Worm (Caenorhabditis elegans) whole organism, mixed stage, embryonic: ENCODE data around the gene snf-10.
A peak's percentile ranks its signal among the peaks of the same experiment; 100 is the strongest.

Source experiments
- M03D4.4 ChIP-seq: sonication (generic microtip); optimal IDR thresholded peaks from 2 replicates; lab custom pipeline; 2017; ENCODE audit warnings: mild to moderate bottlenecking, missing genetic modification characterization, missing compliant biosample characterization
- bed-3 ChIP-seq: fragments of 200-800 bp; sonication (Bioruptor generic); optimal IDR thresholded peaks from 3 replicates; lab custom pipeline; 2018; ENCODE audit warnings: mild to moderate bottlenecking, missing genetic modification characterization, moderate library complexity, missing compliant biosample characterization
- blmp-1 ChIP-seq: fragments of 150-350 bp; optimal IDR thresholded peaks from 2 replicates; lab custom pipeline; 2014; ENCODE audit warnings: missing biosample characterization, missing genetic modification characterization
- ceh-39 ChIP-seq: fragments of 150-350 bp; optimal IDR thresholded peaks from 2 replicates; lab custom pipeline; 2014; ENCODE audit warnings: missing biosample characterization, missing genetic modification characterization
- ceh-43 ChIP-seq: fragments of 200-800 bp; sonication (Bioruptor generic); optimal IDR thresholded peaks from 2 replicates; lab custom pipeline; 2018; ENCODE audit warnings: mild to moderate bottlenecking, missing genetic modification characterization, moderate library complexity, missing compliant biosample characterization
- ceh-83 ChIP-seq: fragments of 200-800 bp; sonication (Bioruptor generic); optimal IDR thresholded peaks from 2 replicates; lab custom pipeline; 2018; ENCODE audit warnings: mild to moderate bottlenecking, missing genetic modification characterization, missing compliant biosample characterization
- ces-1 ChIP-seq: fragments of 150-350 bp; optimal IDR thresholded peaks from 2 replicates; lab custom pipeline; 2014; ENCODE audit warnings: missing biosample characterization, missing genetic modification reagents, missing genetic modification characterization
- flh-1 ChIP-seq: fragments of 200-800 bp; sonication (Bioruptor generic); optimal IDR thresholded peaks from 2 replicates; lab custom pipeline; 2018; ENCODE audit warnings: mild to moderate bottlenecking, missing genetic modification characterization, moderate library complexity, missing compliant biosample characterization
- ham-2 ChIP-seq: fragments of 200-800 bp; sonication (Bioruptor generic); optimal IDR thresholded peaks from 2 replicates; lab custom pipeline; 2018; ENCODE audit warnings: mild to moderate bottlenecking, missing genetic modification characterization, missing compliant biosample characterization
- hlh-1 ChIP-seq: fragments of 150-350 bp; optimal IDR thresholded peaks from 2 replicates; lab custom pipeline; 2014; ENCODE audit warnings: missing biosample characterization, missing genetic modification reagents, missing genetic modification characterization
- lin-13 ChIP-seq: fragments of 150-350 bp; optimal IDR thresholded peaks from 2 replicates; lab custom pipeline; 2014; ENCODE audit warnings: missing biosample characterization, missing genetic modification characterization
- lin-32 ChIP-seq: fragments of 200-800 bp; sonication (Bioruptor generic); optimal IDR thresholded peaks from 2 replicates; lab custom pipeline; 2018; ENCODE audit warnings: mild to moderate bottlenecking, missing genetic modification characterization, missing compliant biosample characterization
- mab-5 ChIP-seq: fragments of 150-350 bp; optimal IDR thresholded peaks from 2 replicates; lab custom pipeline; 2014; ENCODE audit warnings: missing biosample characterization, missing genetic modification characterization
- mep-1 ChIP-seq: fragments of 150-350 bp; optimal IDR thresholded peaks from 2 replicates; lab custom pipeline; 2017; ENCODE audit warnings: missing biosample characterization, missing genetic modification reagents, missing genetic modification characterization, inconsistent platforms
- mls-2 ChIP-seq: sonication (generic microtip); optimal IDR thresholded peaks from 2 replicates; lab custom pipeline; 2016; ENCODE audit warnings: mild to moderate bottlenecking, missing genetic modification characterization, moderate library complexity, missing compliant biosample characterization
- nhr-12 ChIP-seq: fragments of 150-350 bp; optimal IDR thresholded peaks from 2 replicates; lab custom pipeline; 2014; ENCODE audit warnings: missing biosample characterization, missing genetic modification characterization
- nhr-2 ChIP-seq: fragments of 150-350 bp; optimal IDR thresholded peaks from 2 replicates; lab custom pipeline; 2014; ENCODE audit warnings: missing biosample characterization, missing genetic modification characterization
- nhr-237 ChIP-seq: fragments of 150-350 bp; optimal IDR thresholded peaks from 2 replicates; lab custom pipeline; 2014; ENCODE audit warnings: missing biosample characterization, missing genetic modification characterization
- nhr-76 ChIP-seq: sonication (generic microtip); optimal IDR thresholded peaks from 2 replicates; lab custom pipeline; 2017; ENCODE audit warnings: missing biosample characterization, missing genetic modification characterization
- pha-4 ChIP-seq: fragments of 150-350 bp; optimal IDR thresholded peaks from 2 replicates; lab custom pipeline; 2018; ENCODE audit warnings: missing biosample characterization, missing genetic modification reagents, missing genetic modification characterization
- sem-2 ChIP-seq: fragments of 200-800 bp; sonication (Bioruptor generic); optimal IDR thresholded peaks from 2 replicates; lab custom pipeline; 2018; ENCODE audit warnings: mild to moderate bottlenecking, missing genetic modification characterization, missing compliant biosample characterization
- snpc-4 ChIP-seq: fragments of 150-350 bp; optimal IDR thresholded peaks from 2 replicates; lab custom pipeline; 2014; ENCODE audit warnings: missing biosample characterization, missing genetic modification characterization
- tbx-8 ChIP-seq: fragments of 200-800 bp; sonication (Bioruptor generic); optimal IDR thresholded peaks from 2 replicates; lab custom pipeline; 2018; ENCODE audit warnings: mild to moderate bottlenecking, missing genetic modification characterization, moderate library complexity, missing compliant biosample characterization
- unc-62 ChIP-seq: fragments of 150-350 bp; optimal IDR thresholded peaks from 2 replicates; lab custom pipeline; 2014; ENCODE audit warnings: missing biosample characterization, missing genetic modification reagents, missing genetic modification characterization
- zip-8 ChIP-seq: fragments of 150-350 bp; optimal IDR thresholded peaks from 2 replicates; lab custom pipeline; 2014; ENCODE audit warnings: missing biosample characterization, missing genetic modification characterization
- ztf-11 ChIP-seq: fragments of 150-350 bp; optimal IDR thresholded peaks from 2 replicates; lab custom pipeline; 2014; ENCODE audit warnings: missing biosample characterization, missing genetic modification characterization

snf-10 gene

DNA sequence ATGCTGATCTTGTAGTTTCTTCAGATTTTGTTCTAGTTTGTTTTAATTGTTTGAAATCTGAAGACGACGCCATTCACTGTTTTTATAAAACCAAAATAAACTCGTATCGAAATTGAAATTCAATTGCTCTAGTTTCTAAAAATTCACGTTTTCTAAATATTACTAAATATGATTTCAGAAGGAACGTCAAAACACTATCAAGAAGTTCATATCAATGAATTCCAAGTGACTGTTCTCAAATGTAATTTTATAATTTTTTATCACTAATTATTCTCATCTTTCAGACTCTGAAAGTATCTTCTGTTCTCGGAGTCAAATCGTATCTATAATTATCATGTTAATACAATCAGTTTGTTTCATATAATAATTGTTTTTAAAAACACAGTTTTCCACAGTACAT, at the start of gene snf-10:
Gene snf-10 (minus strand): TSS at position 101 of the 400 bp plus-strand sequence.
- TF ChIP-seq ces-1 (GFP tag; lab: Kevin White, UChicago) = no peak
- no peak for TF ChIP-seq flh-1
- TF ChIP-seq nhr-12 = no peak
- TF ChIP-seq sem-2 (GFP tag; lab: Kevin White, UChicago) = no peak

DNA sequence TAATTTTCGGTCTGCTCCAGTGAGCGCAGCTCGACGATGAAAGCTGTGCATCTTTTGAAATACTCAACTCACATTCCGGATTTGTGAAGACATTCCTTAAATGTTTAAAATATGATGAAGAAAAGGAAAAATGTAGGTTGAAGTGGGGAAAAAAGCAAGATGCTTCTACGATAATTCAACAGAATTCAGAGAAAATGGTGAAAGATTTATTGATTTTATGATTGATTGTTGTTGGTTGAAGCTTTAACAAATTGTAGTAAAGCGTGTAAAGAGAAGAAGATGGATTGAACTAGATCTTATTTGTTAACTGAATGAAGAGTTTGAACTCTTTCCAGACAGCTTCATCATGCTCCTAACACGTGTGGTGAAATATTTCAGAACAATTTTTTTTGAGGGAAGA, 49.4 kb upstream of the snf-10 start, which contains the start of gene ncx-5:
Gene ncx-5 (minus strand): TSS at position 101 of the 400 bp plus-strand sequence.
- TF ChIP-seq sem-2 (GFP tag; lab: Kevin White, UChicago) (no peak), zip-8 (tag; lab: Kevin White, UChicago) (no peak), flh-1 (no peak), unc-62 (no peak), mab-5 (tag; lab: Kevin White, UChicago) (no peak)

DNA sequence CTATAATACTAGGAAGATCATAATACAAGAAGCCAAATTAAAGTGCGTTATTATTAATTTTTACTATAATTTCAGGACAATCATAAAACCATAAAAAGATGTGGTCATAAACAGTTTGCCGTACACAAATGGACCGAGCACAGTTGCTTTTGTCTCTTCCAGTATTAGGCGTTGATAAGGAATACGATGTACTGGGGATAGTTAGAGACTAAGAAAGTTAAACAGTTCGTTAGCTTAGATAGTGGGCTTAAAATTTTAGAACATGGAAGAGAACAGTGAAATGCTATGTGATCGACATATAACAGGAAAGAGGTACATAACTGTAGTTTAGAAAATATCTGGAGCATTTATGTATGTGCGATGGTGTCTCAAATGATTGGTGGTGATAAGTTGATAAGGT, 44.8 kb upstream of the snf-10 start:
- no peak for TF ChIP-seq nhr-76 (tag; lab: Kevin White, UChicago)
- TF ChIP-seq flh-1 = no peak
- TF ChIP-seq tbx-8 (GFP tag; lab: Kevin White, UChicago) = no peak
- no peak for TF ChIP-seq ztf-11
- TF ChIP-seq bed-3 (GFP tag; lab: Kevin White, UChicago) = no peak

DNA sequence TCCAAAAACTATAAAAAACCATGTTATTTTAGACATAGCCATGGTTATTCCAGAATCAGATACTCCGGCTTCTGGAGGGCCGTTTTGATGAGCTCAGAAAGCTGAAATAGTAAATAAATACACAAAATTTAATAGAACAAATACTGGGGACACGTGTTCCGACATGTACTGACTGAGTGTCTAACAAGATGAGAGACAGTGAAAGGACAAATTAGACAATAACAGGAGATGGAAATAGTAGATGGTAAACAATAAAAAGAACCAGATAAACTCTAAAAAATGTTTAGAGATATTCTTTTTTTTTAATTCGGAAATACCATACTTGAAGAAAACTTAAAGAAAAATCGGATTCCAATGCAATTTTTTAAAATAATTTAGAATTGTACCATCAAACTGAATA, 44.0 kb upstream of the snf-10 start, which contains the start of gene Y32F6B.1:
Gene Y32F6B.1 (minus strand): TSS at position 101 of the 400 bp plus-strand sequence.
- TF ChIP-seq lin-32 (GFP tag; lab: Kevin White, UChicago) = no peak
- no peak for TF ChIP-seq nhr-2
- no peak for TF ChIP-seq ztf-11
- TF ChIP-seq M03D4.4 (tag; lab: Kevin White, UChicago) = no peak
- TF ChIP-seq ham-2 (GFP tag; lab: Kevin White, UChicago) = no peak

DNA sequence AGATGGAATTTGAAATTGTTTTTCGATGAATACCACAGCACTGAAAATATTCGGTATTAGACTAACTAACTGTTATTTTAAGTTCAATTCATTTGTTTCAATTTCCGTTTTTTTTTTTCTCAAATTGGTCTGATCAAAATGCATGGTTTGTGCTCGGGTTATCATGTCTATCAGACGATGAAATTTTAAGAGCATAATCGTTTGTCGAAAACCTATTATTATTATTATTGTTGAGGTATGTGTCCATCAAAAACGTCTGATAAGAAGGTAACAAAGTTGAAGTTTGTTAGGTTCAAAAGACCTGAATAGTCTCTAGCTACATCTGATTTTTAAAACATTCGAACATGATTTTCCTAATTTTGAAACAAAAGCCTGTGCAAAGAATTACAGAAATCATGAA, 43.4 kb upstream of the snf-10 start:
- TF ChIP-seq M03D4.4 (tag; lab: Kevin White, UChicago) (no peak), ces-1 (GFP tag; lab: Kevin White, UChicago) (no peak), nhr-12 (no peak), sem-2 (GFP tag; lab: Kevin White, UChicago) (no peak), nhr-2 (no peak), nhr-237 (tag; lab: Kevin White, UChicago) (no peak), snpc-4 (tag; lab: Kevin White, UChicago) (no peak), flh-1 (no peak), mep-1 (tag; lab: Kevin White, UChicago) (no peak)

DNA sequence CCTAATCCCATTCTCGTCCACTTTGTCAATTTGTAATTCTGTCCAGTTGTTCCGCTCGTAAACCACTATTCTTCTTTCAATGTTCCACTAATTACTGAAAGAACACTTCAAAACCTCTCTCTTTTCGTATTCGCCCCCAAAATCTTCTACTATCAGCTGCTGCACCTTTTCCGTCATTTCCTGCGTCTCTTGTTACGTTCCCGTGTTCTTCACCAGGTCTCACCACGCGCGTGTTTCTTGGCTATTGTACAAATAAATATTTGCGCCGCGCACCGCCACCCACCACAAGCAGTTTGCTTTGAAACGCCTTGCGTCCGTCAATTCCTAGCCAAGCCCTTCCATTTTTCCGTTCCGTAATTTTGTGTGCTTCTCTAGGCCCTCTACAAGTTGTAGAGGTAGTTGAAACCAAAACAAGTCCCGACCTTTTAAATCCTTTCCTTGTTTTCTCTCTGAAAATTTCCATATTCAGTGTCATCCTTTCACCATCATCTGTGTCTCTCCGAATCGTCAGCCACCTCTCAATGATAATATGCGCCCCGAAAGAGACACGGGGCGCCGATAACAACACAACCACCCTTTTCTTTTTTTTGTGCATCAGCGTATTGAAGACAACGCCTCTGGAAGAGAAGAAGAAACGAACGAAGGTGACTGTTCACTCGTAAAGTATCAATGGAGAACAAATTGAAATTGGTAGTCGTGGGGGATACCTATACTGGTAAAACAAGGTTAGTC, 37.6 kb upstream of the snf-10 start, which contains the start of the genes crp-1 and Y32F6B.9:
Gene crp-1 (plus strand): TSS at position 468 of the 732 bp plus-strand sequence.
Gene Y32F6B.9 (plus strand): TSS at position 603 of the 732 bp plus-strand sequence.
- TF ChIP-seq ceh-39 (no peak), blmp-1 (tag; lab: Kevin White, UChicago) (no peak), ham-2 (GFP tag; lab: Kevin White, UChicago) (peak; percentile 41), lin-32 (GFP tag; lab: Kevin White, UChicago) (no peak), snpc-4 (tag; lab: Kevin White, UChicago) (no peak), ceh-83 (GFP tag; lab: Kevin White, UChicago) (no peak), zip-8 (tag; lab: Kevin White, UChicago) (no peak), pha-4 (peak; percentile 25)
- TF ChIP-seq, all 35 proteins: peak for 2

DNA sequence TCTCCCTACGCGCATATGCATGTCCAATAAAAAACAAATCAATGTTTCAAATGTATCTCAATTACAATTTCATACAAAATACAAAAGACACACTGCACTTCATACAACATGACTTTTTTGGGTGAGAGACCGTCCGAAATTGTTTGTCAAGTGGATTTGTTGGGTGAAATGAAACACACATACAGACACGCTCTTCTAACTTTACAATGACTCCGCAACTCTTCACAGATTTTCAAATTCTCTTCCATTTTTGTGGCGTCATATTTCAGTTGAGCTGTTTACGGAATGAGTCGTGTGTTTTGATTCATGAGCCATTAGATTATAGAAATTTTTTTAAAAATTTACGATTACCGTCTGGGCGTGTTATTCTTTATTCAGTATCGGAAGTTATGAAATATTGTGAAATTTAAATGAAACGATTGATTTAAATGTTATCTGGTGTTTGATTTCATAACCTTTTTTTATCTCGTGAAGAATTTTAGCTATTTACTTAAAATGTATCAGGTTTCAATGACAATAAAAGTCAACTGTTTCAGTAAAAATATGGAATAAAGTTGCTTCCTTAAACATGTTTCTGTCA, 36.3 kb upstream of the snf-10 start:
- no peak for TF ChIP-seq hlh-1 (tag; lab: Kevin White, UChicago)
- TF ChIP-seq zip-8 (tag; lab: Kevin White, UChicago) = no peak
- no peak for TF ChIP-seq lin-32 (GFP tag; lab: Kevin White, UChicago)
- no peak for TF ChIP-seq bed-3 (GFP tag; lab: Kevin White, UChicago)
- TF ChIP-seq ceh-39 = no peak
- TF ChIP-seq ceh-43 (GFP tag; lab: Kevin White, UChicago) = no peak
- TF ChIP-seq snpc-4 (tag; lab: Kevin White, UChicago) = no peak
- TF ChIP-seq ztf-11 = no peak
- no peak for TF ChIP-seq lin-13 (tag; lab: Kevin White, UChicago)
- TF ChIP-seq blmp-1 (tag; lab: Kevin White, UChicago) = no peak
- no peak for TF ChIP-seq mls-2 (tag; lab: Kevin White, UChicago)
- no peak for TF ChIP-seq mep-1 (tag; lab: Kevin White, UChicago)
